Worm (Caenorhabditis elegans) whole organism, L1 larva: ENCODE data around the gene C45G9.10.

Experiments
- C34B4.2 ChIP-seq: sonication (generic microtip); optimal IDR thresholded peaks from 2 replicates; lab custom pipeline; 2017; ENCODE audit warnings: mild to moderate bottlenecking, missing genetic modification characterization, missing compliant biosample characterization
- lsy-2 ChIP-seq, 2 experiments: fragments of 150-350 bp; optimal IDR thresholded peaks; 2 replicates each; lab custom pipeline; 2014; ENCODE audit warnings: missing biosample characterization in 2 of 2, missing genetic modification characterization in 2 of 2

DNA sequence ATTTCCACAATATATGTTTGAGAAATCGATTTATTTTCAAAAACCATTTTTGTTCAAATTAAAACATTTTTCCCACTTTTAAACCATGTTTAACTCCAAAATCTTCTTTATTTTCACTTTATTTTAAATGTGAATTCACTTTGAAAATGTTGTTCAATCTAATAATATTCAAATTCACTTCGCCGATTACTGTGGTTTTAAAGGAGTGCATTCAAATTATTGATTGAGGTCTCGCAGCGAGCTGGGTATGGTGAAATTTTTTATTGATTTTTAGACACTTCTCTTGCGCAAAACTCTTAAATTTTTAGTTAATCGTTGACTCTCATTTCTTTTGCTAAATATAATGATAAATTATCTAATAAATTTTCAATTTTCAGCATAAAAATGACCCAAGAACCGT, 14.0 kb downstream of the C45G9.10 start, which contains the start of gene C45G9.5:
- TF ChIP-seq C34B4.2 (no peak), lsy-2 (tag; optimal IDR thresholded peaks at IDR 0.05; lab: Kevin White, UChicago) (no peak)
